Fruit fly (Drosophila melanogaster): ENCODE data around the gene Ggt-1.

Ggt-1 gene

DNA sequence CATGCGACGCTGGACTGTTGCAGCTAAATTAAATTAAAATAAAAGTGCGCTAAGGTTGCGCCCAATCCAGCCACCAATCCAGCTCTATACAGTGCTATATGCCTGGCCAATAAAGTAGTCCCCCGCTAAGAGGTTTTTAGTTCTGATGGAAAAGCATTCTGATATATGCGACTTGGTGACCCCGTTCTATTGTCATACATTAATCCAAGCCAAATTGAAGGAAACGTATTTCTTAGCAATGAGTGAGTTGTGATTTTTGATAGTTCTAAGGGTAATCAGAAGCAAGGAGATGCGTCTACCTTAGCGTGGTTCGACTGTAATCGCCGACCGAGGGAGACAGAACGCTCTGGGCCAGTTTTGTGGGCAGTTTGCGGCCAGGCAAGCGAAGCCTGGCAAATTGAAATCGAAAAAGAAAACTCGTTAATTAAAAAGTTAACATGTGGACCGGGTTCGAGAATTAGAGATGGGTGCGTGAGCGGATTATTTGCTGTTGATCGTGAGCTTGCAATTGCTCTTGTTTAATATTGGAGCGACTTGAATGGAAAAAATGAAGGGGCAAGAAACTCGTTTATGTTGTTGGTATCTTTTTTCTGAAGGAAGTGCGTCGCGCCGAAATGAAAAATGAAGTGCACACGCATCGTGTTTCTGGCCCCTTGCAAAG is 26.0 kb upstream of the Ggt-1 start (continued):
- peak; percentile 52 for TF ChIP-seq Sox102F (GFP tag; optimal IDR thresholded peaks at IDR 0.05)
- peak; percentile 62 for TF ChIP-seq CG10631 (GFP tag; optimal IDR thresholded peaks at IDR 0.05)
- peak; percentile 52 for TF ChIP-seq CG31627 (GFP tag; optimal IDR thresholded peaks at IDR 0.05)
- TF ChIP-seq CG11902 (GFP tag; optimal IDR thresholded peaks at IDR 0.05) = peak; percentile 60
- peak; percentile 87 for TF ChIP-seq svp (GFP tag)
- TF ChIP-seq fd85E (GFP tag; optimal IDR thresholded peaks at IDR 0.05) = peak; percentile 14
- TF ChIP-seq cyc (GFP tag; optimal IDR thresholded peaks at IDR 0.05) = peak; percentile 71
- TF ChIP-seq Hr38 (GFP tag; optimal IDR thresholded peaks at IDR 0.05) = no peak
- no peak for TF ChIP-seq fkh (GFP tag; optimal IDR thresholded peaks at IDR 0.05)
- peak; percentile 1 for TF ChIP-seq CG16779 (tag; optimal IDR thresholded peaks at IDR 0.05)
- peak; percentile 75 for TF ChIP-seq OdsH (GFP tag; optimal IDR thresholded peaks at IDR 0.05)
- TF ChIP-seq CG11762 (GFP tag; optimal IDR thresholded peaks at IDR 0.05; ENCODE audit: insufficient read depth) = no peak
- TF ChIP-seq CG6792 (GFP tag; optimal IDR thresholded peaks at IDR 0.05) = peak; percentile 63
- peak; percentile 63 for TF ChIP-seq Smox (GFP tag; optimal IDR thresholded peaks at IDR 0.05)
- TF ChIP-seq CG34406 (GFP tag; optimal IDR thresholded peaks at IDR 0.05) = peak; percentile 59
- peak; percentile 68 for TF ChIP-seq CG8632 (GFP tag; optimal IDR thresholded peaks at IDR 0.05)
- TF ChIP-seq CG10669 (GFP tag; optimal IDR thresholded peaks at IDR 0.05) = peak; percentile 75
- peak; percentile 61 for TF ChIP-seq Hr39 (GFP tag; optimal IDR thresholded peaks at IDR 0.05)
- 0 out of 3 replicates have a peak, but pooled peaks have one; percentile 24 for TF ChIP-seq CG8119 (GFP tag; IDR thresholded peaks at IDR 0.05)

dm6 chrX:18537066-18537759 is 24.9 kb upstream of the Ggt-1 start:
- TF ChIP-seq dsx (GFP tag; optimal IDR thresholded peaks at IDR 0.05; ENCODE audit: poor library complexity, severe bottlenecking) (peak; percentile 44), svp (GFP tag) (peak; percentile 72), CG3032 (tag; optimal IDR thresholded peaks at IDR 0.05) (peak; percentile 57), CG6792 (GFP tag; optimal IDR thresholded peaks at IDR 0.05) (no peak), CG34406 (GFP tag; optimal IDR thresholded peaks at IDR 0.05) (peak; percentile 1), CG10669 (GFP tag; optimal IDR thresholded peaks at IDR 0.05) (peak; percentile 43), fd59A (GFP tag; optimal IDR thresholded peaks at IDR 0.05) (peak; percentile 52), Met (GFP tag; optimal IDR thresholded peaks at IDR 0.05) (peak; percentile 21), CG6808 (GFP tag; optimal IDR thresholded peaks at IDR 0.05) (peak; percentile 45), spab (GFP tag; optimal IDR thresholded peaks at IDR 0.05) (peak; percentile 12), dac (GFP tag; optimal IDR thresholded peaks at IDR 0.05) (no peak), Hr39 (GFP tag; optimal IDR thresholded peaks at IDR 0.05) (no peak), ss (GFP tag; optimal IDR thresholded peaks at IDR 0.05) (peak; percentile 24 to 80), OdsH (GFP tag; optimal IDR thresholded peaks at IDR 0.05) (peak; percentile 8), CG9139 (GFP tag; optimal IDR thresholded peaks at IDR 0.05) (no peak), Eip78C (GFP tag) (peak; percentile 47), Eip93F (GFP tag; optimal IDR thresholded peaks at IDR 0.05) (no peak), Ets96B (tag; optimal IDR thresholded peaks at IDR 0.05) (peak; percentile 32), lz (GFP tag; optimal IDR thresholded peaks at IDR 0.05) (peak; percentile 1), salr (GFP tag; optimal IDR thresholded peaks at IDR 0.05) (no peak), CG10631 (GFP tag; optimal IDR thresholded peaks at IDR 0.05) (peak; percentile 35)

- TF ChIP-seq CG10669 (GFP tag; optimal IDR thresholded peaks at IDR 0.05) = no peak
- TF ChIP-seq CG6854 (GFP tag; optimal IDR thresholded peaks at IDR 0.05) = peak; percentile 67
- TF ChIP-seq dac (GFP tag; optimal IDR thresholded peaks at IDR 0.05) = no peak
- TF ChIP-seq salr (GFP tag; optimal IDR thresholded peaks at IDR 0.05) = no peak
- no peak for TF ChIP-seq Eip93F (GFP tag; optimal IDR thresholded peaks at IDR 0.05)
- TF ChIP-seq Sox14 (GFP tag; optimal IDR thresholded peaks at IDR 0.05) = no peak
- TF ChIP-seq fd85E (GFP tag; optimal IDR thresholded peaks at IDR 0.05) = no peak
- no peak for TF ChIP-seq CG3032 (tag; optimal IDR thresholded peaks at IDR 0.05)
- no peak for TF ChIP-seq CG16779 (tag; optimal IDR thresholded peaks at IDR 0.05)
- TF ChIP-seq CG8119 (GFP tag; IDR thresholded peaks at IDR 0.05) = no peak
- no peak for TF ChIP-seq pdm3 (GFP tag; optimal IDR thresholded peaks at IDR 0.05)
- no peak for TF ChIP-seq CG34406 (GFP tag; optimal IDR thresholded peaks at IDR 0.05)
- no peak for TF ChIP-seq cyc (GFP tag; optimal IDR thresholded peaks at IDR 0.05)
- no peak for TF ChIP-seq CG10631 (GFP tag; optimal IDR thresholded peaks at IDR 0.05)
- TF ChIP-seq CG6808 (GFP tag; optimal IDR thresholded peaks at IDR 0.05) = no peak
- peak; percentile 18; the same call in 1 of the 3 replicates for TF ChIP-seq eg (GFP tag; IDR thresholded peaks at IDR 0.05)
- TF ChIP-seq Gug (GFP tag; IDR thresholded peaks at IDR 0.05) = no peak
- peak; percentile 10 for TF ChIP-seq dsx (GFP tag; optimal IDR thresholded peaks at IDR 0.05; ENCODE audit: poor library complexity, severe bottlenecking)
- TF ChIP-seq esn (GFP tag; optimal IDR thresholded peaks at IDR 0.05) = no peak
- no peak for TF ChIP-seq CG6276 (GFP tag; optimal IDR thresholded peaks at IDR 0.05)
- no peak for TF ChIP-seq Ets96B (tag; optimal IDR thresholded peaks at IDR 0.05)
- no peak for TF ChIP-seq fd59A (GFP tag; optimal IDR thresholded peaks at IDR 0.05)
- TF ChIP-seq CG3919 (GFP tag; optimal IDR thresholded peaks at IDR 0.05) = no peak
- no peak for TF ChIP-seq fkh (GFP tag; optimal IDR thresholded peaks at IDR 0.05)
- no peak for TF ChIP-seq Smox (GFP tag; optimal IDR thresholded peaks at IDR 0.05)
- TF ChIP-seq svp (GFP tag) = peak; percentile 50
- TF ChIP-seq Met (GFP tag; optimal IDR thresholded peaks at IDR 0.05) = no peak
- no peak for TF ChIP-seq Hr38 (GFP tag; optimal IDR thresholded peaks at IDR 0.05)
- TF ChIP-seq CG11762 (GFP tag; optimal IDR thresholded peaks at IDR 0.05; ENCODE audit: insufficient read depth) = no peak
Observed at dm6 chrX:18534393-18534792, 22.1 kb upstream of the Ggt-1 start.
